Fruit fly (Drosophila melanogaster) whole organism, embryonic: ENCODE results near the gene betaTub65B.
A peak's percentile ranks its signal among the peaks of the same experiment; 100 is the strongest.

Experiments
- ATbp ChIP-seq: fragments of 200-800 bp; sonication (Bioruptor generic); optimal IDR thresholded peaks from 2 replicates; lab custom pipeline; 2017; ENCODE audit warnings: missing biosample characterization, mild to moderate bottlenecking, missing genetic modification characterization, missing genetic modification reagents
- Awh ChIP-seq: fragments of 200-800 bp; sonication (Bioruptor generic); IDR thresholded peaks from 2 replicates; pipeline ENCODE4, ENCODE4 v1.3.6; 2022; ENCODE audit warnings: missing biosample characterization, missing genetic modification characterization
- CG10209 ChIP-seq: fragments of 200-800 bp; sonication (Bioruptor generic); optimal IDR thresholded peaks from 3 replicates; lab custom pipeline; 2017; ENCODE audit warnings: missing biosample characterization, mild to moderate bottlenecking, missing genetic modification characterization, missing genetic modification reagents
- CG10565 ChIP-seq: fragments of 200-800 bp; sonication (Bioruptor generic); optimal IDR thresholded peaks from 3 replicates; lab custom pipeline; 2016; ENCODE audit warnings: missing biosample characterization, mild to moderate bottlenecking, missing genetic modification characterization
- CG10979 ChIP-seq: fragments of 200-800 bp; sonication (Bioruptor generic); optimal IDR thresholded peaks from 2 replicates; lab custom pipeline; 2018; ENCODE audit warnings: missing biosample characterization, mild to moderate bottlenecking, missing genetic modification characterization, moderate library complexity
- CG11560 ChIP-seq: fragments of 200-800 bp; sonication (Bioruptor generic); IDR thresholded peaks from 3 replicates; pipeline ENCODE4 v1.3.6; 2022; ENCODE audit warnings: missing biosample characterization, missing genetic modification characterization
- CG15011 ChIP-seq: fragments of 200-800 bp; sonication (Bioruptor generic); optimal IDR thresholded peaks from 3 replicates; lab custom pipeline; 2018; ENCODE audit warnings: missing biosample characterization, mild to moderate bottlenecking, missing genetic modification characterization
- CG15269 ChIP-seq: fragments of 200-800 bp; sonication (Bioruptor generic); optimal IDR thresholded peaks from 2 replicates; lab custom pipeline; 2018; ENCODE audit warnings: missing biosample characterization, mild to moderate bottlenecking, missing genetic modification characterization, moderate library complexity
- CG17328 ChIP-seq: fragments of 200-800 bp; sonication (Bioruptor generic); IDR thresholded peaks from 2 replicates; pipeline ENCODE4 v1.3.6; 2022; ENCODE audit warnings: missing biosample characterization, missing genetic modification characterization
- CG17359 ChIP-seq: fragments of 200-800 bp; sonication (Bioruptor generic); optimal IDR thresholded peaks from 3 replicates; lab custom pipeline; 2018; ENCODE audit warnings: missing biosample characterization, mild to moderate bottlenecking, missing genetic modification characterization, moderate library complexity
- CG18476 ChIP-seq: fragments of 200-800 bp; sonication (Bioruptor generic); optimal IDR thresholded peaks from 2 replicates; lab custom pipeline; 2016; ENCODE audit warnings: missing biosample characterization, mild to moderate bottlenecking, missing genetic modification characterization
- CG18599 ChIP-seq: fragments of 200-800 bp; sonication (Bioruptor generic); optimal IDR thresholded peaks from 3 replicates; lab custom pipeline; 2017; ENCODE audit warnings: missing biosample characterization, missing genetic modification characterization, mild to moderate bottlenecking, moderate library complexity, missing genetic modification reagents
- CG2712 ChIP-seq: fragments of 200-800 bp; optimal IDR thresholded peaks from 3 replicates; lab custom pipeline; 2019; ENCODE audit warnings: missing biosample characterization, mild to moderate bottlenecking, missing genetic modification characterization, moderate library complexity
- CG3065 ChIP-seq: fragments of 200-800 bp; sonication (Bioruptor generic); optimal IDR thresholded peaks from 2 replicates; lab custom pipeline; 2016; ENCODE audit warnings: missing biosample characterization, missing genetic modification characterization
- CG31365 ChIP-seq: fragments of 200-800 bp; sonication (Bioruptor generic); optimal IDR thresholded peaks from 2 replicates; lab custom pipeline; 2018; ENCODE audit warnings: missing biosample characterization, mild to moderate bottlenecking, missing genetic modification characterization
- CG6654 ChIP-seq: fragments of 200-800 bp; sonication (Bioruptor generic); optimal IDR thresholded peaks from 2 replicates; lab custom pipeline; 2017; ENCODE audit warnings: missing biosample characterization, mild to moderate bottlenecking, missing genetic modification characterization
- CG8290 ChIP-seq, 3 experiments: fragments of 200-800 bp; sonication (Bioruptor generic); optimal IDR thresholded peaks; 2 replicates each; lab custom pipeline; 2016 to 2019; ENCODE audit warnings: missing biosample characterization in 3 of 3, missing genetic modification characterization in 3 of 3, mild to moderate bottlenecking in 2 of 3, moderate library complexity in 1 of 3
- CG8359 ChIP-seq: fragments of 200-800 bp; sonication (Bioruptor generic); optimal IDR thresholded peaks from 2 replicates; lab custom pipeline; 2017; ENCODE audit warnings: missing biosample characterization, mild to moderate bottlenecking, missing genetic modification characterization, borderline replicate concordance
- CG8388 ChIP-seq: fragments of 200-800 bp; sonication (Bioruptor generic); optimal IDR thresholded peaks from 2 replicates; lab custom pipeline; 2019; ENCODE audit warnings: missing biosample characterization, mild to moderate bottlenecking, missing genetic modification characterization, moderate library complexity
- CG9215 ChIP-seq: fragments of 200-800 bp; sonication (Bioruptor generic); IDR thresholded peaks from 2 replicates; pipeline ENCODE4 v1.3.6; 2022; ENCODE audit warnings: missing biosample characterization, missing genetic modification characterization
- D19B ChIP-seq: fragments of 200-800 bp; sonication (Bioruptor generic); optimal IDR thresholded peaks from 2 replicates; lab custom pipeline; 2017; ENCODE audit warnings: missing biosample characterization, mild to moderate bottlenecking, missing genetic modification characterization
- Deaf1 ChIP-seq: fragments of 200-800 bp; optimal IDR thresholded peaks from 3 replicates; lab custom pipeline; 2019; ENCODE audit warnings: missing biosample characterization, mild to moderate bottlenecking, missing genetic modification characterization, moderate library complexity
- Doc2 ChIP-seq: fragments of 200-800 bp; sonication (Bioruptor generic); IDR thresholded peaks from 2 replicates; pipeline ENCODE4 v1.3.6; 2022; ENCODE audit warnings: missing biosample characterization, missing genetic modification characterization
- E2f2 ChIP-seq: fragments of 200-800 bp; sonication (Bioruptor generic); IDR thresholded peaks from 2 replicates; pipeline ENCODE4 v1.3.6; 2022; ENCODE audit warnings: missing biosample characterization, missing genetic modification characterization
- HmgD ChIP-seq: fragments of 200-800 bp; sonication (Bioruptor generic); optimal IDR thresholded peaks from 3 replicates; lab custom pipeline; 2016; ENCODE audit warnings: missing biosample characterization, missing genetic modification characterization
- Hr39 ChIP-seq: fragments of >200 bp; optimal IDR thresholded peaks from 2 replicates; lab custom pipeline; 2017
- Kr ChIP-seq: fragments of 200-800 bp; sonication (Bioruptor generic); optimal IDR thresholded peaks from 2 replicates; lab custom pipeline; 2017; ENCODE audit warnings: missing biosample characterization, mild to moderate bottlenecking, missing genetic modification characterization
- Lpt ChIP-seq: fragments of >200 bp; optimal IDR thresholded peaks from 2 replicates; lab custom pipeline; 2018; ENCODE audit warnings: missing biosample characterization, missing genetic modification characterization
- NfI ChIP-seq: fragments of 200-800 bp; sonication (Bioruptor generic); optimal IDR thresholded peaks from 3 replicates; lab custom pipeline; 2018; ENCODE audit warnings: missing biosample characterization, mild to moderate bottlenecking, missing genetic modification characterization, moderate library complexity
- Ravus ChIP-seq: fragments of 200-800 bp; sonication (Bioruptor generic); IDR thresholded peaks from 2 replicates; pipeline ENCODE4 v1.3.6; 2022; ENCODE audit warnings: missing biosample characterization, missing genetic modification characterization
- Stat92E ChIP-seq, 3 experiments: fragments of >200 bp in 2 of 3; fragments of 200-800 bp in 1 of 3; sonication (Bioruptor generic) in 1 of 3; optimal IDR thresholded peaks; 2 replicates each; lab custom pipeline; 2017 to 2019; ENCODE audit warnings: missing biosample characterization in 3 of 3, missing genetic modification characterization in 3 of 3, mild to moderate bottlenecking in 1 of 3, moderate library complexity in 1 of 3
- Tbp ChIP-seq: fragments of >200 bp; optimal IDR thresholded peaks from 2 replicates; lab custom pipeline; 2018; ENCODE audit warnings: missing biosample characterization, missing genetic modification characterization
- aop ChIP-seq: fragments of 200-800 bp; sonication (Bioruptor generic); IDR thresholded peaks from 2 replicates; pipeline ENCODE4 v1.3.6; 2022; ENCODE audit warnings: missing biosample characterization, missing genetic modification characterization
- ara ChIP-seq: fragments of 200-800 bp; sonication (Bioruptor generic); IDR thresholded peaks from 2 replicates; pipeline ENCODE4 v1.3.6; 2022; ENCODE audit warnings: missing biosample characterization, missing genetic modification characterization
- ash1 ChIP-seq: fragments of 200-800 bp; sonication (Bioruptor generic); optimal IDR thresholded peaks from 2 replicates; lab custom pipeline; 2018; ENCODE audit warnings: missing biosample characterization, mild to moderate bottlenecking, missing genetic modification characterization
- br ChIP-seq: fragments of >200 bp; optimal IDR thresholded peaks from 2 replicates; lab custom pipeline; 2017
- chn ChIP-seq: fragments of 200-800 bp; sonication (Bioruptor generic); optimal IDR thresholded peaks from 2 replicates; lab custom pipeline; 2016; ENCODE audit warnings: missing biosample characterization, missing genetic modification characterization
- crp ChIP-seq, 2 experiments: fragments of 200-800 bp; sonication (Bioruptor generic); optimal IDR thresholded peaks; 2 replicates in 1 of 2; 3 replicates in 1 of 2; lab custom pipeline; 2017; ENCODE audit warnings: missing biosample characterization in 2 of 2, missing genetic modification characterization in 2 of 2, mild to moderate bottlenecking in 1 of 2, moderate library complexity in 1 of 2
- gt ChIP-seq: fragments of 200-800 bp; sonication (Bioruptor generic); IDR thresholded peaks from 2 replicates; pipeline ENCODE4 v1.3.6; 2022; ENCODE audit warnings: missing biosample characterization, missing genetic modification characterization
- ham ChIP-seq: fragments of 200-800 bp; sonication (Bioruptor generic); IDR thresholded peaks from 2 replicates; pipeline ENCODE4 v1.3.6; 2022; ENCODE audit warnings: missing biosample characterization, missing genetic modification characterization
- insv ChIP-seq, 2 experiments: fragments of 200-800 bp; sonication (Bioruptor generic); optimal IDR thresholded peaks; 3 replicates each; lab custom pipeline; 2016 to 2018; ENCODE audit warnings: missing biosample characterization in 2 of 2, missing genetic modification characterization in 2 of 2
- mam ChIP-seq: fragments of 200-800 bp; sonication (Bioruptor generic); optimal IDR thresholded peaks from 3 replicates; lab custom pipeline; 2016; ENCODE audit warnings: missing biosample characterization, missing genetic modification characterization
- prd ChIP-seq, 3 experiments: fragments of >200 bp in 2 of 3; fragments of 200-800 bp in 1 of 3; sonication (Bioruptor generic) in 1 of 3; optimal IDR thresholded peaks in 2 of 3; IDR thresholded peaks in 1 of 3; 2 replicates in 2 of 3; 3 replicates in 1 of 3; pipeline versions ENCODE4 v1.3.6 to Lab custom; 2017 to 2022; ENCODE audit warnings: missing biosample characterization in 1 of 3, missing genetic modification characterization in 1 of 3
- sd ChIP-seq: fragments of 200-800 bp; sonication (Bioruptor generic); optimal IDR thresholded peaks from 3 replicates; lab custom pipeline; 2018; ENCODE audit warnings: missing biosample characterization, mild to moderate bottlenecking, missing genetic modification characterization, moderate library complexity
- sens ChIP-seq: fragments of 200-800 bp; sonication (Bioruptor generic); peaks from one replicate; lab custom pipeline; 2016; ENCODE audit warnings: missing biosample characterization, missing genetic modification characterization
- slbo ChIP-seq: fragments of 200-800 bp; sonication (Bioruptor generic); IDR thresholded peaks from 2 replicates; pipeline ENCODE4 v1.3.6; 2022; ENCODE audit warnings: missing biosample characterization, missing genetic modification characterization
- sob ChIP-seq: fragments of 200-800 bp; sonication (Bioruptor generic); IDR thresholded peaks from 2 replicates; pipeline ENCODE4 v1.3.6; 2022; ENCODE audit warnings: missing biosample characterization, missing genetic modification characterization
- sqz ChIP-seq: fragments of 200-800 bp; sonication (Bioruptor generic); optimal IDR thresholded peaks from 3 replicates; lab custom pipeline; 2018; ENCODE audit warnings: missing biosample characterization, mild to moderate bottlenecking, missing genetic modification characterization
- tx ChIP-seq: fragments of 200-800 bp; sonication (Bioruptor generic); optimal IDR thresholded peaks from 2 replicates; lab custom pipeline; 2016; ENCODE audit warnings: missing biosample characterization, missing genetic modification characterization

The betaTub65B gene

DNA sequence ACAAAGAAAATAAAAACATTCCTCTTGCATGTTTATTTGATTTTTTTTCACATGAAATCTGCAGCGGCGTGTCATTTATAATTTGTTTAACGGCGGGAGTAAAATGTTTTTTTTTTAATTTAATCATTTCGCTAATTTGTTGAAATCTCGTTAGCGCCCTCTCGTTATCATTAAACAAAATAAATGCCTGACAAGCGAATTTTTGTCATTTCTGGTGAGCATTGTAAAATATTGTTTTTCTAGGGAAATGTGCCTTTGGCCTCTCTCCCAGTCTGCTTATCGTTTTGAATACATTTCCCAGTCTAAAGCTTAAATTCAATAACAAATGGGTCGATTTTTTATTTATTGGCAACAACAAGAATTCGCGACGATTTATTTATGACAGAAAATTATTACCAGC lies 18.2 kb upstream of the betaTub65B start (continued):
- TF ChIP-seq Hr39 (lab: Kevin White, UChicago), result no peak
- TF ChIP-seq, all 482 proteins: peak for 0

DNA sequence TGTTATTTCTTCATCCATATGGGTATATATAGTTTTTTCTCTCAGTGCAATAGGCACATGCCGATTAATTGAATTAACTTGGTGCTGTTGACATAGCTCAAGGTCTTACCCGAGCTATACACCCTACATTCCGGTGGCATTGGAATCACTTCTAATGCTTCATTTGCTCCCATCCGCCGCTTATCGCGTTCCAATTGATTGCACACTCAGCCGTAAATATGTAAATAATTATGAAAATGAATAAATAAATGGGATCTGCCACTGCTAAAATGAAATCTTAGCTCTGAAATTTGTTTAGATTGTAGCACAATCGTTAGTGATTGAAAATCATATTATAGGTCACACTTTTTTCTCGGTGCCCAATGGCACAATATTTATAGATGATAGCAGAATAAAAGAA lies 13.6 kb upstream of the betaTub65B start:
- 0 out of 2 replicates have a peak, but pooled peaks have one; percentile 13 for TF ChIP-seq sob (GFP tag; lab: Robert Waterston, UW)
- TF ChIP-seq NfI (GFP tag; lab: Kevin White, UChicago), result no peak
- TF ChIP-seq CG8290 (GFP tag; optimal IDR thresholded peaks at IDR 0.05; lab: Kevin White, UChicago), result no peak
- TF ChIP-seq CG8290 (tag; optimal IDR thresholded peaks at IDR 0.05; lab: Kevin White, UChicago), result peak in 1 of 2 experiments; percentile 4
- TF ChIP-seq CG10209, result no peak
- TF ChIP-seq chn (GFP tag; lab: Kevin White, UChicago), result no peak
- no peak for TF ChIP-seq br
- no peak for TF ChIP-seq Deaf1
- no peak for TF ChIP-seq CG11560 (tag; lab: Robert Waterston, UW)
- TF ChIP-seq ATbp (GFP tag; lab: Kevin White, UChicago), result peak; percentile 17
- peak; percentile 25 for TF ChIP-seq CG18599 (GFP tag; lab: Kevin White, UChicago)
- no peak for TF ChIP-seq gt (GFP tag; lab: Robert Waterston, UW)
- no peak for TF ChIP-seq CG6654 (GFP tag; lab: Kevin White, UChicago)
- no peak for TF ChIP-seq ham (GFP tag; lab: Robert Waterston, UW)
- no peak for TF ChIP-seq CG15011 (GFP tag; lab: Kevin White, UChicago)
- no peak for TF ChIP-seq prd (optimal IDR thresholded peaks at IDR 0.05; lab: Kevin White, UChicago)
- TF ChIP-seq prd (GFP tag; IDR thresholded peaks at IDR 0.05; lab: Robert Waterston, UW), result 0 out of 3 replicates have a peak, but pooled peaks have one; percentile 29
- no peak for TF ChIP-seq Tbp
- TF ChIP-seq CG17359 (tag; lab: Kevin White, UChicago), result no peak
- no peak for TF ChIP-seq Awh (GFP tag; lab: Robert Waterston, UW)
- no peak for TF ChIP-seq CG8359 (GFP tag; lab: Kevin White, UChicago)
- no peak for TF ChIP-seq tx (GFP tag; lab: Kevin White, UChicago)
- TF ChIP-seq sd (tag; lab: Kevin White, UChicago), result peak; percentile 13
- peak; percentile 10 for TF ChIP-seq CG8388 (GFP tag; lab: Kevin White, UChicago)
- no peak for TF ChIP-seq mam (GFP tag; lab: Kevin White, UChicago)
- TF ChIP-seq crp (GFP tag; optimal IDR thresholded peaks at IDR 0.05; lab: Kevin White, UChicago), result no peak
- TF ChIP-seq CG10979, result no peak
- no peak for TF ChIP-seq Doc2 (GFP tag; lab: Robert Waterston, UW)
- TF ChIP-seq Stat92E (GFP tag; optimal IDR thresholded peaks at IDR 0.05; lab: Kevin White, UChicago), result no peak
- TF ChIP-seq ara (GFP tag; lab: Robert Waterston, UW), result 0 out of 2 replicates have a peak, but pooled peaks have one; percentile 38
- TF ChIP-seq CG31365, result no peak
- TF ChIP-seq CG15269 (tag; lab: Kevin White, UChicago), result peak; percentile 19
- no peak for TF ChIP-seq D19B
- peak; percentile 83 for TF ChIP-seq sens (GFP tag; lab: Kevin White, UChicago)
- TF ChIP-seq insv (GFP tag; optimal IDR thresholded peaks at IDR 0.05; lab: Kevin White, UChicago), result no peak
- no peak for TF ChIP-seq CG18476 (GFP tag; lab: Kevin White, UChicago)
- TF ChIP-seq CG17328 (GFP tag; lab: Robert Waterston, UW), result 0 out of 2 replicates have a peak, but pooled peaks have one; percentile 7
- TF ChIP-seq CG3065, result no peak
- TF ChIP-seq slbo (GFP tag; lab: Robert Waterston, UW), result 0 out of 2 replicates have a peak, but pooled peaks have one; percentile 28
- no peak for TF ChIP-seq sqz
- no peak for TF ChIP-seq CG9215 (GFP tag; lab: Robert Waterston, UW)
- no peak for TF ChIP-seq Ravus
- TF ChIP-seq Kr (GFP tag; lab: Kevin White, UChicago), result no peak
- no peak for TF ChIP-seq ash1
- TF ChIP-seq CG10565 (GFP tag; lab: Kevin White, UChicago), result no peak
- TF ChIP-seq HmgD (GFP tag; lab: Kevin White, UChicago), result no peak
- no peak for TF ChIP-seq Lpt (GFP tag; lab: Kevin White, UChicago)
- TF ChIP-seq CG2712, result peak; percentile 14
- TF ChIP-seq E2f2 (GFP tag; lab: Robert Waterston, UW), result no peak
- no peak for TF ChIP-seq aop (GFP tag; lab: Robert Waterston, UW)
